Worm (Caenorhabditis elegans): ENCODE data around the gene F58H1.7.

F58H1.7 gene

DNA sequence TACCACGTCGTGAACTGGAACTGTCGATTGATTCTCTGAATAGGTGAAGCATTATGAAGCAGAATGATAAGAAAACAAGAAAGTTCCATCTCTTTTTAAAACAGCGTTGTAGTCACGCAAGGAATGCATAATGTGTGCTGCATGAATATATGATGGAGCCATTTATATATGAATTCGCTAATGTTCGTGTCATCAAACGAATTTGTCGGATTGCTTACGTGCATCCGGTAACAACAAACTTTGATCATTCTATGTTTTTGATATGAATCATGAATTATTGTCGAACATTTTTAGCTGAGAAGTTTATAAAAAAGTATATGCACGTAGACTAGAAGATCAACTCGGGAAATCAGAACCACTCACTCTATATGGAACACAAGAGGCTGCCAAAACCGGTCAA, 32.8 kb upstream of the F58H1.7 start:
- TF ChIP-seq hnd-1 (tag; optimal IDR thresholded peaks at IDR 0.05) (no peak), ceh-13 (GFP tag; optimal IDR thresholded peaks at IDR 0.05) (no peak), F13C5.2 (tag; optimal IDR thresholded peaks at IDR 0.05) (no peak), ama-1 (optimal IDR thresholded peaks at IDR 0.05) (no peak), flt-1 (GFP tag; IDR thresholded peaks at IDR 0.05) (no peak), ets-7 (tag; optimal IDR thresholded peaks at IDR 0.05) (no peak), tbx-11 (GFP tag; IDR thresholded peaks at IDR 0.05) (no peak), aly-1 (tag; optimal IDR thresholded peaks at IDR 0.05) (no peak), B0310.2 (tag; optimal IDR thresholded peaks at IDR 0.05) (no peak), pes-1 (GFP tag; IDR thresholded peaks at IDR 0.05) (no peak)

ce11 chrV:11995862-11996261, 31.2 kb upstream of the F58H1.7 start, which contains the start of gene C52E4.12:
C52E4.12 (plus strand) TSS chrV:11996162.
- TF ChIP-seq ama-1 (optimal IDR thresholded peaks at IDR 0.05), result no peak
- TF ChIP-seq ets-7 (tag; optimal IDR thresholded peaks at IDR 0.05), result no peak
- no peak for TF ChIP-seq ceh-36 (tag; optimal IDR thresholded peaks at IDR 0.05)
- TF ChIP-seq tbx-11 (GFP tag; IDR thresholded peaks at IDR 0.05), result no peak

ce11 chrV:11993706-11994345, 29.2 kb upstream of the F58H1.7 start, which contains the start of the genes cyl-1 and C52E4.7:
cyl-1 (minus strand) TSS chrV:11993723.
C52E4.7 (plus strand) TSS chrV:11994295.
- TF ChIP-seq ama-1 (optimal IDR thresholded peaks at IDR 0.05), result no peak

ce11 chrV:11990511-11991127, 26.0 kb upstream of the F58H1.7 start:
- TF ChIP-seq B0310.2 (tag; optimal IDR thresholded peaks at IDR 0.05) (no peak), ceh-13 (GFP tag; optimal IDR thresholded peaks at IDR 0.05) (no peak), tbx-11 (GFP tag; IDR thresholded peaks at IDR 0.05) (no peak), ceh-36 (tag; optimal IDR thresholded peaks at IDR 0.05) (no peak), F13C5.2 (tag; optimal IDR thresholded peaks at IDR 0.05) (no peak), hmbx-1 (tag; optimal IDR thresholded peaks at IDR 0.05) (no peak), pes-1 (GFP tag; IDR thresholded peaks at IDR 0.05) (no peak), sea-1 (GFP tag; conservative IDR thresholded peaks at IDR 0.05) (no peak), flt-1 (GFP tag; IDR thresholded peaks at IDR 0.05) (no peak), hmg-4 (GFP tag; optimal IDR thresholded peaks at IDR 0.05) (no peak), scrt-1 (GFP tag; IDR thresholded peaks at IDR 0.05) (no peak), hnd-1 (tag; optimal IDR thresholded peaks at IDR 0.05) (no peak), tra-4 (tag; optimal IDR thresholded peaks at IDR 0.05) (no peak), tbx-37 (GFP tag; conservative IDR thresholded peaks at IDR 0.05) (no peak), aly-1 (tag; optimal IDR thresholded peaks at IDR 0.05) (no peak)

ce11 chrV:11989861-11990260, 25.2 kb upstream of the F58H1.7 start:
- no peak for TF ChIP-seq tbx-11 (GFP tag; IDR thresholded peaks at IDR 0.05)
- no peak for TF ChIP-seq tbx-37 (GFP tag; conservative IDR thresholded peaks at IDR 0.05)
- TF ChIP-seq aly-1 (tag; optimal IDR thresholded peaks at IDR 0.05), result no peak
- TF ChIP-seq hmg-4 (GFP tag; optimal IDR thresholded peaks at IDR 0.05), result no peak
- TF ChIP-seq ceh-13 (GFP tag; optimal IDR thresholded peaks at IDR 0.05), result no peak
- no peak for TF ChIP-seq tra-4 (tag; optimal IDR thresholded peaks at IDR 0.05)
- TF ChIP-seq hmbx-1 (tag; optimal IDR thresholded peaks at IDR 0.05), result no peak
- no peak for TF ChIP-seq F13C5.2 (tag; optimal IDR thresholded peaks at IDR 0.05)
- no peak for TF ChIP-seq hnd-1 (tag; optimal IDR thresholded peaks at IDR 0.05)
- TF ChIP-seq B0310.2 (tag; optimal IDR thresholded peaks at IDR 0.05), result no peak
- no peak for TF ChIP-seq scrt-1 (GFP tag; IDR thresholded peaks at IDR 0.05)
- no peak for TF ChIP-seq flt-1 (GFP tag; IDR thresholded peaks at IDR 0.05)
- TF ChIP-seq sea-1 (GFP tag; conservative IDR thresholded peaks at IDR 0.05), result no peak
- no peak for TF ChIP-seq ceh-36 (tag; optimal IDR thresholded peaks at IDR 0.05)
- TF ChIP-seq ama-1 (optimal IDR thresholded peaks at IDR 0.05), result no peak
- TF ChIP-seq pes-1 (GFP tag; IDR thresholded peaks at IDR 0.05), result no peak
- no peak for TF ChIP-seq ets-7 (tag; optimal IDR thresholded peaks at IDR 0.05)

DNA sequence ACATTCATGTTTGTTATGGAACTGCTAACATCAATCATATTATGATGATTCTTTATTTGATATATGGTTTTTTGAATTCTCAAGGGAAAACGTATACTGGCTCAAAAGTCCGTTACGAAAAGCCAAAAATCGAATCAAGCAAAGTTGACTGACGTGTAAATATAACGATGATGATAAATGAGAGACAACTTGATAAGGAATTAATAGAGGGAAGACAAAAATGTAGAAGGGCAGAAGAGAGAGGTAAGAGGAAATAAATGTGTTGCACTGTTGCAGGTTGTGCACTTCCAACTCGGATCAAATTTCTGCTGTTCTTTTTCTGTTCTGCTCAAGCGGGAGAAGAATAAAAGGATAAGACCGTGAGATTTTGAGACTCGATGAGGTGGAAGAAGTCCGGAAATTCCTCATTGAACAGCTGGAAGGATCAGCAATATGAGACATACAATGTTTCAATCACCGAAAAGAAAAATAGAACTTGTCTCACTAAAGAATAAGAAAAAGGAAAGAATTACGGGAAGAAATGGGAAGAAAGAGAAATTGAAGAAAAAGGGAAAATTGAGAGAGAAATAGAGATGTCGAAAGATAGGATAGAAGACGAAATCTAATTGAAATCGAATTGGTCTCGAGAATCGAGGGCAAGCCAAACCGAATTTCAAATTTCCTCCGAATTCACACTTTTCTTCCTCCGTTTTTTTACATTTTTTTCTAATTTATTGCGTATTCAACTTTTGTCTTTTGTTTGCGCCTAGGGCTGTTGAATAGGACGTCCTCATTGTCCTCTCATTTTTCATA, 21.7 kb upstream of the F58H1.7 start:
- TF ChIP-seq flt-1 (GFP tag; IDR thresholded peaks at IDR 0.05), result no peak
- TF ChIP-seq tbx-37 (GFP tag; conservative IDR thresholded peaks at IDR 0.05), result no peak
- no peak for TF ChIP-seq F13C5.2 (tag; optimal IDR thresholded peaks at IDR 0.05)
- TF ChIP-seq B0310.2 (tag; optimal IDR thresholded peaks at IDR 0.05), result no peak
- no peak for TF ChIP-seq ama-1 (optimal IDR thresholded peaks at IDR 0.05)
- no peak for TF ChIP-seq sea-1 (GFP tag; conservative IDR thresholded peaks at IDR 0.05)
- TF ChIP-seq hnd-1 (tag; optimal IDR thresholded peaks at IDR 0.05), result no peak
- TF ChIP-seq scrt-1 (GFP tag; IDR thresholded peaks at IDR 0.05), result no peak
- no peak for TF ChIP-seq pes-1 (GFP tag; IDR thresholded peaks at IDR 0.05)

- TF ChIP-seq hmbx-1 (tag; optimal IDR thresholded peaks at IDR 0.05) (no peak), tra-4 (tag; optimal IDR thresholded peaks at IDR 0.05) (no peak), B0310.2 (tag; optimal IDR thresholded peaks at IDR 0.05) (no peak), flt-1 (GFP tag; IDR thresholded peaks at IDR 0.05) (no peak), ets-7 (tag; optimal IDR thresholded peaks at IDR 0.05) (no peak), F13C5.2 (tag; optimal IDR thresholded peaks at IDR 0.05) (no peak)
These were observed 20.8 kb upstream of the F58H1.7 start, which contains the start of gene mans-2 for ce11 chrV:11985384-11985783. mans-2 (minus strand) TSS chrV:11985484.
